Fruit fly (Drosophila melanogaster): ENCODE results near the gene emc.

emc gene

dm6 chr3L:721026-721425 is 28.2 kb upstream of the emc start (continued):
- TF ChIP-seq CG11695 (GFP tag; IDR thresholded peaks at IDR 0.05) (no peak), CG12219 (GFP tag; optimal IDR thresholded peaks at IDR 0.05) (no peak), E2f1 (GFP tag; IDR thresholded peaks at IDR 0.05) (no peak), Trl (optimal IDR thresholded peaks at IDR 0.05) (no peak), Trl (GFP tag; optimal IDR thresholded peaks at IDR 0.05) (peak; percentile 4), Jarid2 (GFP tag; optimal IDR thresholded peaks at IDR 0.05) (no peak), rib (GFP tag; IDR thresholded peaks at IDR 0.05) (no peak), eve (GFP tag; optimal IDR thresholded peaks at IDR 0.05) (no peak), CG3995 (GFP tag; optimal IDR thresholded peaks at IDR 0.05) (no peak), Dad (GFP tag; optimal IDR thresholded peaks at IDR 0.05) (peak; percentile 37), CG7839 (tag; optimal IDR thresholded peaks at IDR 0.05) (peak; percentile 40), CG13123 (GFP tag; optimal IDR thresholded peaks at IDR 0.05) (no peak), CG32532 (GFP tag; IDR thresholded peaks at IDR 0.05) (no peak), tll (GFP tag; optimal IDR thresholded peaks at IDR 0.05) (no peak), cad (GFP tag; optimal IDR thresholded peaks at IDR 0.05) (no peak), Hr3 (GFP tag; optimal IDR thresholded peaks at IDR 0.05) (no peak), CkIIα-i1 (GFP tag; IDR thresholded peaks at IDR 0.05) (no peak), CG34224 (GFP tag; IDR thresholded peaks at IDR 0.05; ENCODE audit: partially characterized antibody) (no peak), CG17568 (GFP tag; optimal IDR thresholded peaks at IDR 0.05) (no peak), Dip3 (GFP tag; optimal IDR thresholded peaks at IDR 0.05) (no peak), gfzf (GFP tag; optimal IDR thresholded peaks at IDR 0.05) (no peak), CG16863 (GFP tag; optimal IDR thresholded peaks at IDR 0.05) (peak; percentile 21), cas (GFP tag; IDR thresholded peaks at IDR 0.05) (no peak), ci (GFP tag; IDR thresholded peaks at IDR 0.05) (peak; percentile 42; the same call in 1 of the 3 replicates), CG5245 (GFP tag; optimal IDR thresholded peaks at IDR 0.05) (no peak), CTCF (GFP tag; optimal IDR thresholded peaks at IDR 0.05) (no peak), CG31388 (GFP tag; optimal IDR thresholded peaks at IDR 0.05) (no peak), inv (GFP tag; IDR thresholded peaks at IDR 0.05; ENCODE audit: partially characterized antibody) (no peak), stc (GFP tag; IDR thresholded peaks at IDR 0.05) (no peak; the same call in 1 of the 2 replicates), CG8281 (tag; optimal IDR thresholded peaks at IDR 0.05) (no peak), CG7556 (GFP tag; optimal IDR thresholded peaks at IDR 0.05) (peak; percentile 51), lbe (GFP tag; optimal IDR thresholded peaks at IDR 0.05) (no peak), chinmo (GFP tag; IDR thresholded peaks at IDR 0.05; ENCODE audit: partially characterized antibody) (no peak), D (optimal IDR thresholded peaks at IDR 0.05) (no peak), D (GFP tag; optimal IDR thresholded peaks at IDR 0.05) (peak; percentile 45), Pdp1 (GFP tag; optimal IDR thresholded peaks at IDR 0.05) (peak in 1 of 2 experiments; percentile 58), aop (GFP tag; IDR thresholded peaks at IDR 0.05) (no peak), CG7372 (GFP tag; IDR thresholded peaks at IDR 0.05) (no peak), CG7786 (GFP tag; optimal IDR thresholded peaks at IDR 0.05) (no peak), sens-2 (GFP tag; IDR thresholded peaks at IDR 0.05) (no peak), danr (GFP tag; IDR thresholded peaks at IDR 0.05) (no peak), peb (GFP tag; IDR thresholded peaks at IDR 0.05) (no peak), sima (GFP tag; optimal IDR thresholded peaks at IDR 0.05) (no peak), Xrp1 (GFP tag; IDR thresholded peaks at IDR 0.05) (peak; percentile 72), CG12104 (GFP tag; optimal IDR thresholded peaks at IDR 0.05) (no peak), unc-4 (GFP tag; IDR thresholded peaks at IDR 0.05; ENCODE audit: partially characterized antibody) (no peak), CG14441 (GFP tag; IDR thresholded peaks at IDR 0.05) (0 out of 2 replicates have a peak, but pooled peaks have one; percentile 16), tap (tag; optimal IDR thresholded peaks at IDR 0.05) (no peak), sisA (GFP tag; IDR thresholded peaks at IDR 0.05) (peak; percentile 35; the same call in 1 of the 2 replicates), BtbVII (GFP tag; optimal IDR thresholded peaks at IDR 0.05) (no peak), CG1024 (GFP tag; IDR thresholded peaks at IDR 0.05) (no peak), CG3726 (GFP tag; IDR thresholded peaks at IDR 0.05) (no peak), CG8388 (GFP tag; optimal IDR thresholded peaks at IDR 0.05) (peak; percentile 67), CG12236 (GFP tag; optimal IDR thresholded peaks at IDR 0.05) (no peak)
